Worm (Caenorhabditis elegans): Measurements from ENCODE around the gene col-139.

col-139 gene

DNA sequence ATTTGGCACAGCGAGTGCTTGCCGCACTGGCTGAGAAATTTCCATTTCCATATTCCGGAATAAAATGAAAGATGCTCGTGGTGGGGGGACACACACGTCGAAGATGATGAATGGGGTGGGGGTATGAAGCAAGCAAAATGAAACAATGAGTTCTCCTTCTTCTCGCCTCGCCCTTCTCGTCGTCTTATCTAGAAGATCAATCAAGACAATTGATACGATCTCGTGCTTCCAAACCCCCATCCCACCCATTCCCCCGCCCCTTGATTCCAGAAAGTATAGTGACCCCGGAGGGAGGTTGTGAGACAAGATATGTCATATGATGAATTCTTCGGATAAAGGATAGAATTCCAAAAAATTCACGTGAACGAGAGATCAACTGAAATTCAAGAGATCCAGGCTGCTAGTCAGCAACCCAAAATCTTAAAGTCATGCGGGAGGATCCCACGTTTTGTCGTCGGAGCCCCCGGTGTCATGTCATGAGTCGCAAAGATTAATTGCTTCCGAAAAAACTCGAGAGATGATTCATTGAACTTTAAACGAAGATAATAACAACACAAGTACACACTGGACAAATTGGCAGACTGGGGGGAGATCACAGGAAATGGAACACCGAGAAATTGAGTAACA lies 40.8 kb upstream of the col-139 start:
- no peak for TF ChIP-seq hlh-13 (GFP tag; optimal IDR thresholded peaks at IDR 0.05)
- no peak for TF ChIP-seq fkh-10 (GFP tag; optimal IDR thresholded peaks at IDR 0.05)
- no peak for TF ChIP-seq ztf-16 (tag; optimal IDR thresholded peaks at IDR 0.05)
- TF ChIP-seq T23F11.4 (GFP tag; optimal IDR thresholded peaks at IDR 0.05) = no peak
- no peak for TF ChIP-seq unc-3 (GFP tag; conservative IDR thresholded peaks at IDR 0.05)
- TF ChIP-seq unc-3 (tag; optimal IDR thresholded peaks at IDR 0.05) = no peak
- TF ChIP-seq odd-2 (tag; optimal IDR thresholded peaks at IDR 0.05) = no peak
- TF ChIP-seq nfya-1 (tag; optimal IDR thresholded peaks at IDR 0.05) = no peak
- TF ChIP-seq dve-1 (tag; optimal IDR thresholded peaks at IDR 0.05) = no peak
- TF ChIP-seq unc-55 (GFP tag; optimal IDR thresholded peaks at IDR 0.05) = no peak
- no peak for TF ChIP-seq ahr-1 (tag; optimal IDR thresholded peaks at IDR 0.05)
- no peak for TF ChIP-seq ceh-2 (tag; optimal IDR thresholded peaks at IDR 0.05)

DNA sequence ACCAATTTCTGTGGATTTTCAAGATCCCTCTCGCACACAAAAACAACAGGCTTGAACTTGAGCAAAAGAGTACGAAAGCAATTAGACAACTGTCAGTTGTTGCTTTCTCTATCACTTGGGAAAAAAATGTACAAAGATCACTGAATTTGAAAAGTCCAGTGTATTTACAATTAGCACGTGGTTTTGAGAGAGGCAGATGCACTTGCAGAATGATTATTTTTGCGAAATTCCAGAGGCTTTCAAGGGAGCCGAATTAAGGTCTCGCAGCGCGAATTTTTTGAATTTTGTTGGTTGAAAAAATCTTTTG lies 39.5 kb upstream of the col-139 start:
- TF ChIP-seq ceh-9 (tag; optimal IDR thresholded peaks at IDR 0.05) (no peak), zip-5 (tag; optimal IDR thresholded peaks at IDR 0.05) (no peak), Y22D7AL.16 (tag; optimal IDR thresholded peaks at IDR 0.05) (no peak), C08G9.2 (tag; optimal IDR thresholded peaks at IDR 0.05) (no peak), unc-3 (GFP tag; conservative IDR thresholded peaks at IDR 0.05) (no peak), unc-3 (tag; optimal IDR thresholded peaks at IDR 0.05) (no peak), dmd-4 (tag; optimal IDR thresholded peaks at IDR 0.05; ENCODE audit: borderline replicate concordance) (no peak), ceh-14 (tag; optimal IDR thresholded peaks at IDR 0.05) (no peak), hlh-13 (GFP tag; optimal IDR thresholded peaks at IDR 0.05) (no peak), pag-3 (tag; optimal IDR thresholded peaks at IDR 0.05; ENCODE audit: borderline replicate concordance) (no peak), che-1 (tag; optimal IDR thresholded peaks at IDR 0.05) (no peak), lim-6 (tag; optimal IDR thresholded peaks at IDR 0.05) (no peak), ceh-2 (tag; optimal IDR thresholded peaks at IDR 0.05) (no peak), nhr-232 (tag; optimal IDR thresholded peaks at IDR 0.05) (no peak), C38D4.7 (GFP tag; optimal IDR thresholded peaks at IDR 0.05) (no peak), ceh-19 (GFP tag; optimal IDR thresholded peaks at IDR 0.05) (no peak), mec-3 (tag; optimal IDR thresholded peaks at IDR 0.05; ENCODE audit: borderline replicate concordance) (no peak)

DNA sequence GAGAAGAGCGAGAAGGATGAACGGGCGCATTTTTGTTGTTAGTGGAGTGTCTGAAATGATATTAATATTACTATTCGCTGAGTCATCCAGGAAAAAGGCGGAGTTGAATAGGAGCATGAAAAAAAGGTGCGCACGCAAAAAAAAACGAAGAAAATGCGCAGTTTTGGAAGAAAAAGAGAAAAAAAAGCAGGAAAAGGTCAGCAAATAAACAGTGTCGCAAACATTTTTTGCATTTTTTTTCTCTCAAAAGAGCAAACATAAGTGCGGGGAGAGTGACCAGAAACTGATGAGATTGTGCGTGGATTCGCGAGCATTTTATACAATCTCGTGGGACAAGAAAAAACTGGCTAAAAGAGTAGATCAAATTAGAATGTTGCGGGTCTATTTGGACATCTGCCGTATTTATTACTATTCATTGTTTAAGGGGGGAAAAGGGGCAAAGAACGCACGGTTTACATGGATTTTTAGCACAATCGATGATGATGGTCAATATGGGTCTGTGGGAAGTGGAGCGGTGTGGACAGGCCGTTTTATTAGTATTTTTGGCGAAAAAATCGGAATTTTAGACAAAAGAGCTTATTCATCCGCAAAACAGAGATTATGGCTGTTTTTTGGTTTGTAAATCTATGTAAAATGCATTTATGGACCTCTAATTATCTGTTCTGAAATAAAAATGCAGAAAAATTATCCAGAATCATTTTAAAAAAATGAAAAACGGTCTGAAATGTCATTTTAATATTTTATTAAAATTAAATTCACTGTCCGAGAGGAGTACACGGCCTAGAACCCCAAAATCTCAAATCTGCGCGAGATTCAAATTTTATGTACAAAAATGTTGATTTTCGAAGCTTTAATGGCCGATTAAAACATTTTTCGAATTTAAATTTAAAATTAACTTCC lies 38.9 kb upstream of the col-139 start, which contains the start of gene cpg-8:
TSS of gene cpg-8 (minus strand) at position 51 of the 900 bp plus-strand sequence.
- TF ChIP-seq hlh-15 (tag; optimal IDR thresholded peaks at IDR 0.05) = no peak
- TF ChIP-seq ceh-6 (GFP tag; optimal IDR thresholded peaks at IDR 0.05) = no peak
- no peak for TF ChIP-seq gmeb-2 (tag; optimal IDR thresholded peaks at IDR 0.05)
- TF ChIP-seq elt-4 (tag; optimal IDR thresholded peaks at IDR 0.05) = no peak
- TF ChIP-seq ceh-19 (GFP tag; optimal IDR thresholded peaks at IDR 0.05) = no peak
- no peak for TF ChIP-seq ref-2 (tag; optimal IDR thresholded peaks at IDR 0.05)
- no peak for TF ChIP-seq pha-2 (tag; optimal IDR thresholded peaks at IDR 0.05)
- no peak for TF ChIP-seq fkh-10 (GFP tag; optimal IDR thresholded peaks at IDR 0.05)
- TF ChIP-seq dve-1 (tag; optimal IDR thresholded peaks at IDR 0.05) = no peak
- no peak for TF ChIP-seq C08G9.2 (tag; optimal IDR thresholded peaks at IDR 0.05)
- no peak for TF ChIP-seq eyg-1 (tag; optimal IDR thresholded peaks at IDR 0.05)
- no peak for TF ChIP-seq ceh-9 (tag; optimal IDR thresholded peaks at IDR 0.05)

- no peak for TF ChIP-seq sox-2 (GFP tag; IDR thresholded peaks at IDR 0.05)
These were observed 37.9 kb upstream of the col-139 start for ce11 chrV:4691657-4692056.

All from whole organism, late embryonic.